Worm (Caenorhabditis elegans) whole organism, L4 larva: ENCODE data around the gene srh-39.

Experiments used
- Y48G9A.11 ChIP-seq: fragments of 200-800 bp; sonication (Bioruptor generic); IDR thresholded peaks from 2 replicates; pipeline ENCODE4 v1.3.6; 2022; ENCODE audit warnings: missing genetic modification reagents, missing genetic modification characterization, missing compliant biosample characterization
- ceh-82 ChIP-seq: sonication (generic microtip); optimal IDR thresholded peaks from 2 replicates; lab custom pipeline; 2017; ENCODE audit warnings: missing biosample characterization, missing genetic modification characterization
- ces-1 ChIP-seq: fragments of 150-350 bp; sonication (generic microtip); optimal IDR thresholded peaks from 4 replicates; lab custom pipeline; 2014; ENCODE audit warnings: missing biosample characterization, missing genetic modification reagents, missing genetic modification characterization
- egl-27 ChIP-seq: sonication (generic microtip); optimal IDR thresholded peaks from 3 replicates; lab custom pipeline; 2017; ENCODE audit warnings: missing biosample characterization, missing genetic modification reagents, missing genetic modification characterization
- hlh-30 ChIP-seq: sonication (generic microtip); optimal IDR thresholded peaks from 2 replicates; lab custom pipeline; 2017; ENCODE audit warnings: antibody characterized with exemption, mild to moderate bottlenecking, missing genetic modification characterization, missing compliant biosample characterization; ENCODE audit not compliant: insufficient read depth
- lin-13 ChIP-seq: fragments of 150-350 bp; optimal IDR thresholded peaks from 2 replicates; lab custom pipeline; 2014; ENCODE audit warnings: missing biosample characterization, missing genetic modification reagents, missing genetic modification characterization
- nhr-237 ChIP-seq: sonication (generic microtip); optimal IDR thresholded peaks from 2 replicates; lab custom pipeline; 2017; ENCODE audit warnings: missing biosample characterization, missing genetic modification characterization
- nhr-25 ChIP-seq: sonication (generic microtip); optimal IDR thresholded peaks from 2 replicates; lab custom pipeline; 2017; ENCODE audit warnings: missing genetic modification characterization, mild to moderate bottlenecking, missing compliant biosample characterization, antibody characterized with exemption, moderate library complexity, borderline replicate concordance; ENCODE audit not compliant: insufficient read depth
- nhr-76 ChIP-seq: fragments of 150-350 bp; optimal IDR thresholded peaks from 2 replicates; lab custom pipeline; 2014; ENCODE audit warnings: missing biosample characterization, missing genetic modification characterization
- skn-1 ChIP-seq: fragments of 150-350 bp; optimal IDR thresholded peaks from 2 replicates; lab custom pipeline; 2014; ENCODE audit warnings: missing biosample characterization, missing genetic modification characterization
- unc-130 ChIP-seq: sonication (generic microtip); optimal IDR thresholded peaks from 2 replicates; lab custom pipeline; 2016; ENCODE audit warnings: missing genetic modification reagents, missing genetic modification characterization, missing compliant biosample characterization

- TF ChIP-seq hlh-30 (tag; lab: Kevin White, UChicago) (no peak), nhr-25 (tag; lab: Kevin White, UChicago) (no peak), ceh-82 (tag; lab: Kevin White, UChicago) (no peak), skn-1 (tag; lab: Kevin White, UChicago) (no peak), nhr-76 (tag; lab: Kevin White, UChicago) (no peak), egl-27 (tag; lab: Kevin White, UChicago) (no peak), nhr-237 (tag; lab: Kevin White, UChicago) (no peak), Y48G9A.11 (GFP tag; lab: Robert Waterston, UW) (no peak), ces-1 (GFP tag; lab: Kevin White, UChicago) (no peak), unc-130 (GFP tag; lab: Kevin White, UChicago) (no peak), lin-13 (GFP tag; lab: Kevin White, UChicago) (no peak)
Observed at ce11 chrII:7790324-7790898, 25.1 kb upstream of the srh-39 start, which contains the start of gene srlf-1.
